Worm (Caenorhabditis elegans) whole organism, dauer: ENCODE results near the gene srx-104.

ENCODE experiments used
- unc-62 ChIP-seq: sonication (generic microtip); optimal IDR thresholded peaks from 2 replicates; lab custom pipeline; 2017; ENCODE audit warnings: missing biosample characterization, missing genetic modification reagents, missing genetic modification characterization

Gene srx-104

ce11 chrII:3699591-3699990 is at the start of gene srx-104:
Gene srx-104, minus strand, starts transcription at chrII:3699691.
- TF ChIP-seq unc-62 (GFP tag; lab: Kevin White, UChicago): no peak

ce11 chrII:3748719-3749118 is 49.2 kb upstream of the srx-104 start, which contains the start of gene fbxb-90:
Gene fbxb-90, minus strand, starts transcription at chrII:3748819.
- no peak for TF ChIP-seq unc-62 (GFP tag; lab: Kevin White, UChicago)

ce11 chrII:3747405-3747804 is 47.9 kb upstream of the srx-104 start, which contains the start of gene fbxb-92:
Gene fbxb-92, minus strand, starts transcription at chrII:3747505.
- TF ChIP-seq unc-62 (GFP tag; lab: Kevin White, UChicago): no peak

- TF ChIP-seq unc-62 (GFP tag; lab: Kevin White, UChicago): no peak
Observed at ce11 chrII:3743684-3744200, 44.3 kb upstream of the srx-104 start, which contains the start of gene nta-1. Gene nta-1, minus strand, starts transcription at chrII:3743814.

- no peak for TF ChIP-seq unc-62 (GFP tag; lab: Kevin White, UChicago)
Observed at ce11 chrII:3741584-3741983, 42.1 kb upstream of the srx-104 start, which contains the start of gene F12E12.1. Gene F12E12.1, plus strand, starts transcription at chrII:3741884.

ce11 chrII:3739647-3740046 is 40.2 kb upstream of the srx-104 start, which contains the start of gene F12E12.2:
Gene F12E12.2, plus strand, starts transcription at chrII:3739947.
- TF ChIP-seq unc-62 (GFP tag; lab: Kevin White, UChicago): no peak

ce11 chrII:3736893-3737375 is 37.4 kb upstream of the srx-104 start, which contains the start of gene F12E12.6:
Gene F12E12.6, minus strand, starts transcription at chrII:3736943.
- TF ChIP-seq unc-62 (GFP tag; lab: Kevin White, UChicago): no peak

- TF ChIP-seq unc-62 (GFP tag; lab: Kevin White, UChicago): no peak
Observed at ce11 chrII:3731723-3732122, 32.2 kb upstream of the srx-104 start, which contains the start of the genes sdz-12 and bath-31. Gene sdz-12, minus strand, starts transcription at chrII:3731823. Gene bath-31, plus strand, starts transcription at chrII:3731973.

- TF ChIP-seq unc-62 (GFP tag; lab: Kevin White, UChicago): no peak
Observed at ce11 chrII:3727996-3728395, 28.5 kb upstream of the srx-104 start, which contains the start of gene C46E10.8. Gene C46E10.8, minus strand, starts transcription at chrII:3728096.

- no peak for TF ChIP-seq unc-62 (GFP tag; lab: Kevin White, UChicago)
Observed at ce11 chrII:3724175-3724715, 24.8 kb upstream of the srx-104 start, which contains the start of gene C46E10.1. Gene C46E10.1, plus strand, starts transcription at chrII:3724225.

- TF ChIP-seq unc-62 (GFP tag; lab: Kevin White, UChicago): no peak
Observed at ce11 chrII:3721016-3721415, 21.5 kb upstream of the srx-104 start, which contains the start of gene C46E10.3. Gene C46E10.3, plus strand, starts transcription at chrII:3721316.

- no peak for TF ChIP-seq unc-62 (GFP tag; lab: Kevin White, UChicago)
Observed at ce11 chrII:3716961-3717360, 17.5 kb upstream of the srx-104 start, which contains the start of gene fbxc-52. Gene fbxc-52, plus strand, starts transcription at chrII:3717261.

ce11 chrII:3716455-3716854 is 17.0 kb upstream of the srx-104 start, which contains the start of gene srh-99:
Gene srh-99, minus strand, starts transcription at chrII:3716555.
- TF ChIP-seq unc-62 (GFP tag; lab: Kevin White, UChicago): no peak

- no peak for TF ChIP-seq unc-62 (GFP tag; lab: Kevin White, UChicago)
Observed at ce11 chrII:3714595-3714994, 15.1 kb upstream of the srx-104 start, which contains the start of gene srh-100. Gene srh-100, minus strand, starts transcription at chrII:3714695.

ce11 chrII:3711047-3711446 is 11.6 kb upstream of the srx-104 start, which contains the start of gene fbxc-53:
Gene fbxc-53, plus strand, starts transcription at chrII:3711291.
- TF ChIP-seq unc-62 (GFP tag; lab: Kevin White, UChicago): no peak

- TF ChIP-seq unc-62 (GFP tag; lab: Kevin White, UChicago): no peak
Observed at ce11 chrII:3709255-3709654, 9.8 kb upstream of the srx-104 start, which contains the start of gene srx-110. Gene srx-110, plus strand, starts transcription at chrII:3709555.
